Fruit fly (Drosophila melanogaster): ENCODE data around the gene CG32152.

The CG32152 gene

DNA sequence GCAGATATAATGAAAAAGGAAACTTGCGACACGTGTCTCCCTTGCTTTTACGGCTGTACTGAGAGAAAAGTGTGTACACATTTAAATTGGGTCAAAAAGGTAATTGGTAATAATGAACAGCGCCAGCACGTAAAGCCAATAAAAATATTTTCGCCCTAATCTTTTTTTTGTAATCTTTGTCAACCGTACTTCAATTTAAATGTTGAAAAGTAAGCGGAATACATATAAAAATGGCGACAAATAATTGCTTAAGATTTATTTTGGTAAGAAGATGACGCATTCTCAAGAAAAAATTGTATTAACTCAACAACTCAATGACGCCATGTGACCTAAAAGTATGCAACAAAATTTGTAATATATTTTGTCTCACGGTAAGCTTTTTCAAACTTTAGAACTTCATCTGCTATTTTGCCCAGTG is 4.0 kb upstream of the CG32152 start (continued):
- TF ChIP-seq CG15073 (GFP tag; optimal IDR thresholded peaks at IDR 0.05) = no peak
- TF ChIP-seq CG14014 (GFP tag; IDR thresholded peaks at IDR 0.05) = no peak
- no peak for TF ChIP-seq wor (GFP tag; IDR thresholded peaks at IDR 0.05)
- TF ChIP-seq Atf6 (GFP tag; IDR thresholded peaks at IDR 0.05) = no peak
- no peak for TF ChIP-seq sim (GFP tag; IDR thresholded peaks at IDR 0.05)
- TF ChIP-seq Rfx (GFP tag; IDR thresholded peaks at IDR 0.05) = no peak
- no peak for TF ChIP-seq HLHmδ (GFP tag; optimal IDR thresholded peaks at IDR 0.05)
- TF ChIP-seq CG34376 (GFP tag; optimal IDR thresholded peaks at IDR 0.05) = peak; percentile 7
- TF ChIP-seq eve (GFP tag; optimal IDR thresholded peaks at IDR 0.05) = peak in 1 of 2 experiments; percentile 91
- TF ChIP-seq eyg (GFP tag; optimal IDR thresholded peaks at IDR 0.05) = no peak
- no peak for TF ChIP-seq pb (GFP tag; optimal IDR thresholded peaks at IDR 0.05)
- TF ChIP-seq Bteb2 (GFP tag; optimal IDR thresholded peaks at IDR 0.05) = no peak
- TF ChIP-seq exex (tag; optimal IDR thresholded peaks at IDR 0.05) = peak; percentile 9
- no peak for TF ChIP-seq hb (GFP tag; IDR thresholded peaks at IDR 0.05; ENCODE audit: partially characterized antibody)
- TF ChIP-seq CG4820 (GFP tag; optimal IDR thresholded peaks at IDR 0.05) = no peak
- no peak for TF ChIP-seq CG33557 (GFP tag; optimal IDR thresholded peaks at IDR 0.05)
- TF ChIP-seq ara (GFP tag; IDR thresholded peaks at IDR 0.05) = no peak
- TF ChIP-seq CG3847 (GFP tag; IDR thresholded peaks at IDR 0.05) = no peak
- peak; percentile 46 for TF ChIP-seq CG10543 (GFP tag; optimal IDR thresholded peaks at IDR 0.05)
- no peak for TF ChIP-seq Six4 (GFP tag; optimal IDR thresholded peaks at IDR 0.05)
- peak; percentile 19 for TF ChIP-seq Asciz (GFP tag; optimal IDR thresholded peaks at IDR 0.05)
- TF ChIP-seq Stat92E (GFP tag; optimal IDR thresholded peaks at IDR 0.05) = no peak
- TF ChIP-seq mld (GFP tag; IDR thresholded peaks at IDR 0.05; ENCODE audit: partially characterized antibody) = no peak
- no peak for TF ChIP-seq Gsc (GFP tag; IDR thresholded peaks at IDR 0.05)
- TF ChIP-seq cwo (GFP tag; optimal IDR thresholded peaks at IDR 0.05) = peak; percentile 47
- TF ChIP-seq CG12155 (GFP tag; optimal IDR thresholded peaks at IDR 0.05) = no peak
- TF ChIP-seq D19B (GFP tag; optimal IDR thresholded peaks at IDR 0.05) = no peak
- no peak for TF ChIP-seq CG14667 (GFP tag; IDR thresholded peaks at IDR 0.05)
- TF ChIP-seq CG10959 (GFP tag; IDR thresholded peaks at IDR 0.05) = no peak
- TF ChIP-seq CG10147 (GFP tag; optimal IDR thresholded peaks at IDR 0.05) = peak; percentile 58
- TF ChIP-seq sob (GFP tag; IDR thresholded peaks at IDR 0.05) = no peak
- TF ChIP-seq ato (GFP tag; IDR thresholded peaks at IDR 0.05; ENCODE audit: partially characterized antibody) = no peak
- no peak for TF ChIP-seq H15 (GFP tag; IDR thresholded peaks at IDR 0.05)
- no peak for TF ChIP-seq Nf-YC (tag; optimal IDR thresholded peaks at IDR 0.05)
- TF ChIP-seq CG32532 (GFP tag; IDR thresholded peaks at IDR 0.05) = no peak
- TF ChIP-seq CG17568 (GFP tag; optimal IDR thresholded peaks at IDR 0.05) = no peak
- TF ChIP-seq Ssrp (tag; optimal IDR thresholded peaks at IDR 0.05) = no peak
- no peak for TF ChIP-seq ttk (GFP tag; IDR thresholded peaks at IDR 0.05)
- no peak for TF ChIP-seq kni (GFP tag; optimal IDR thresholded peaks at IDR 0.05)
- no peak for TF ChIP-seq gsb-n (tag; optimal IDR thresholded peaks at IDR 0.05)
- peak; percentile 23 for TF ChIP-seq org-1 (GFP tag; optimal IDR thresholded peaks at IDR 0.05)
- no peak for TF ChIP-seq p53 (GFP tag; optimal IDR thresholded peaks at IDR 0.05)
- TF ChIP-seq HmgZ (tag; optimal IDR thresholded peaks at IDR 0.05) = no peak
- TF ChIP-seq grn (GFP tag; optimal IDR thresholded peaks at IDR 0.05) = no peak
- TF ChIP-seq CTCF (GFP tag; optimal IDR thresholded peaks at IDR 0.05) = no peak
- TF ChIP-seq CG7928 (GFP tag; optimal IDR thresholded peaks at IDR 0.05) = no peak
